Fruit fly (Drosophila melanogaster) whole organism, pupa: ENCODE results near the gene RecQ5.

Experiments used
- CG10348 ChIP-seq: fragments of 200-800 bp; sonication (Bioruptor generic); IDR thresholded peaks from 2 replicates; pipeline ENCODE4 v1.3.6; 2022; ENCODE audit warnings: missing biosample characterization, missing genetic modification characterization
- CG12605 ChIP-seq: fragments of 200-800 bp; sonication (Bioruptor generic); IDR thresholded peaks from 2 replicates; pipeline ENCODE4 v1.3.6; 2022; ENCODE audit warnings: missing biosample characterization, missing genetic modification characterization
- CG13204 ChIP-seq: fragments of 200-800 bp; sonication (Bioruptor generic); optimal IDR thresholded peaks from 2 replicates; lab custom pipeline; 2018; ENCODE audit warnings: missing biosample characterization, mild to moderate bottlenecking, missing genetic modification characterization, moderate library complexity
- CG15710 ChIP-seq: fragments of 200-800 bp; sonication (Bioruptor generic); optimal IDR thresholded peaks from 2 replicates; lab custom pipeline; 2018; ENCODE audit warnings: missing biosample characterization, mild to moderate bottlenecking, missing genetic modification characterization, moderate library complexity
- CG17806 ChIP-seq: fragments of 200-800 bp; sonication (Bioruptor generic); optimal IDR thresholded peaks from 2 replicates; lab custom pipeline; 2018; ENCODE audit warnings: missing biosample characterization, mild to moderate bottlenecking, missing genetic modification characterization, moderate library complexity
- CG32121 ChIP-seq: fragments of 200-800 bp; sonication (Bioruptor generic); IDR thresholded peaks from 2 replicates; pipeline ENCODE4 v1.3.6; 2022; ENCODE audit warnings: missing biosample characterization, missing genetic modification characterization
- CG34367 ChIP-seq: fragments of 200-800 bp; sonication (Bioruptor generic); optimal IDR thresholded peaks from 2 replicates; lab custom pipeline; 2018; ENCODE audit warnings: missing biosample characterization, mild to moderate bottlenecking, missing genetic modification characterization
- CG8301 ChIP-seq: fragments of 200-800 bp; sonication (Bioruptor generic); optimal IDR thresholded peaks from 2 replicates; lab custom pipeline; 2018; ENCODE audit warnings: missing biosample characterization, mild to moderate bottlenecking, missing genetic modification characterization
- EcR ChIP-seq: fragments of 200-800 bp; sonication (Bioruptor generic); optimal IDR thresholded peaks from 3 replicates; lab custom pipeline; 2019; ENCODE audit warnings: missing biosample characterization, missing genetic modification characterization, mild to moderate bottlenecking, moderate library complexity, missing genetic modification reagents
- Ets98B ChIP-seq: fragments of 200-800 bp; sonication (Bioruptor generic); IDR thresholded peaks from 2 replicates; pipeline ENCODE4 v1.3.6; 2022; ENCODE audit warnings: missing biosample characterization, missing genetic modification characterization
- Pif1A ChIP-seq: fragments of 200-800 bp; sonication (Bioruptor generic); optimal IDR thresholded peaks from 3 replicates; lab custom pipeline; 2016; ENCODE audit warnings: missing biosample characterization, missing genetic modification characterization
- Pif1B ChIP-seq: fragments of 200-800 bp; sonication (Bioruptor generic); optimal IDR thresholded peaks from 3 replicates; lab custom pipeline; 2016; ENCODE audit warnings: missing biosample characterization, missing genetic modification characterization
- gl ChIP-seq: fragments of 200-800 bp; sonication (Bioruptor generic); optimal IDR thresholded peaks from 2 replicates; lab custom pipeline; 2018; ENCODE audit warnings: missing biosample characterization, mild to moderate bottlenecking, missing genetic modification characterization
- rn ChIP-seq: fragments of 200-800 bp; sonication (Bioruptor generic); IDR thresholded peaks from 2 replicates; pipeline ENCODE4 v1.3.6; 2022; ENCODE audit warnings: missing biosample characterization, missing genetic modification characterization

- no peak for TF ChIP-seq Ets98B
- TF ChIP-seq rn (GFP tag; lab: Robert Waterston, UW): no peak
- TF ChIP-seq CG10348 (GFP tag; lab: Robert Waterston, UW): no peak
- peak; percentile 24 for TF ChIP-seq CG8301 (tag; lab: Kevin White, UChicago)
- TF ChIP-seq Pif1B (GFP tag; lab: Kevin White, UChicago): peak; percentile 22
- TF ChIP-seq CG17806 (tag; lab: Kevin White, UChicago): peak; percentile 79
- peak; percentile 18 for TF ChIP-seq Pif1A (GFP tag; lab: Kevin White, UChicago)
- TF ChIP-seq CG15710 (tag; lab: Kevin White, UChicago): peak; percentile 76
- no peak for TF ChIP-seq CG32121
- no peak for TF ChIP-seq CG12605 (GFP tag; lab: Robert Waterston, UW)
- TF ChIP-seq CG34367 (tag; lab: Kevin White, UChicago): peak; percentile 73
- no peak for TF ChIP-seq CG13204 (GFP tag; lab: Kevin White, UChicago)
- no peak for TF ChIP-seq EcR (GFP tag; lab: Kevin White, UChicago)
- no peak for TF ChIP-seq gl (tag; lab: Kevin White, UChicago)
These were observed 21.4 kb downstream of the RecQ5 start for dm6 chr3L:14610458-14610857.
